Worm (Caenorhabditis elegans) whole organism, L4/young adult: ENCODE measurements around the gene aqp-11.

Source experiments
- W03F9.2 ChIP-seq: fragments of 150-350 bp; optimal IDR thresholded peaks from 2 replicates; lab custom pipeline; 2014; ENCODE audit warnings: missing biosample characterization, missing genetic modification characterization
- dao-5 ChIP-seq: sonication (generic microtip); optimal IDR thresholded peaks from 2 replicates; lab custom pipeline; 2016; ENCODE audit warnings: missing genotype, missing genetic modification characterization, moderate library complexity, missing compliant biosample characterization
- him-1 ChIP-seq: sonication (generic microtip); optimal IDR thresholded peaks from 2 replicates; lab custom pipeline; 2016; ENCODE audit warnings: missing genotype, missing genetic modification reagents, missing genetic modification characterization, missing compliant biosample characterization

- TF ChIP-seq W03F9.2 (tag; lab: Kevin White, UChicago) (no peak), him-1 (no peak), dao-5 (tag; lab: Kevin White, UChicago) (no peak)
Measured at ce11 chrIII:13624226-13624625, 48.9 kb upstream of the aqp-11 start, which contains the start of gene taf-9.
